Fruit fly (Drosophila melanogaster) whole organism, embryonic: Measurements from ENCODE around the gene Lnk.
A peak's percentile ranks its signal among the peaks of the same experiment; 100 is the strongest.

Experiments
- CG10267 ChIP-seq: fragments of 200-800 bp; sonication (Bioruptor generic); optimal IDR thresholded peaks from 2 replicates; lab custom pipeline; 2018; ENCODE audit warnings: missing biosample characterization, mild to moderate bottlenecking, missing genetic modification characterization, moderate library complexity
- CG13287 ChIP-seq: fragments of 200-800 bp; sonication (Bioruptor generic); IDR thresholded peaks from 2 replicates; pipeline ENCODE4 v1.3.6; 2022; ENCODE audit warnings: missing biosample characterization, missing genetic modification characterization; ENCODE audit not compliant: partially characterized antibody
- CG13894 ChIP-seq: fragments of 200-800 bp; sonication (Bioruptor generic); optimal IDR thresholded peaks from 3 replicates; lab custom pipeline; 2018; ENCODE audit warnings: missing biosample characterization, mild to moderate bottlenecking, missing genetic modification characterization, moderate library complexity
- CG15514 ChIP-seq: fragments of 200-800 bp; sonication (Bioruptor generic); optimal IDR thresholded peaks from 3 replicates; lab custom pipeline; 2017; ENCODE audit warnings: missing biosample characterization, missing genetic modification characterization, mild to moderate bottlenecking, moderate library complexity, missing genetic modification reagents
- CG17359 ChIP-seq: fragments of 200-800 bp; sonication (Bioruptor generic); optimal IDR thresholded peaks from 3 replicates; lab custom pipeline; 2018; ENCODE audit warnings: missing biosample characterization, mild to moderate bottlenecking, missing genetic modification characterization, moderate library complexity
- CG17912 ChIP-seq: fragments of 200-800 bp; sonication (Bioruptor generic); optimal IDR thresholded peaks from 2 replicates; lab custom pipeline; 2018; ENCODE audit warnings: missing biosample characterization, mild to moderate bottlenecking, missing genetic modification characterization
- CG2202 ChIP-seq: fragments of 200-800 bp; sonication (Bioruptor generic); optimal IDR thresholded peaks from 2 replicates; lab custom pipeline; 2018; ENCODE audit warnings: missing biosample characterization, mild to moderate bottlenecking, missing genetic modification characterization
- CG30431 ChIP-seq: fragments of 200-800 bp; sonication (Bioruptor generic); optimal IDR thresholded peaks from 2 replicates; lab custom pipeline; 2017; ENCODE audit warnings: missing biosample characterization, missing genetic modification characterization
- CG3065 ChIP-seq: fragments of 200-800 bp; sonication (Bioruptor generic); optimal IDR thresholded peaks from 2 replicates; lab custom pipeline; 2016; ENCODE audit warnings: missing biosample characterization, missing genetic modification characterization
- CG6683 ChIP-seq: fragments of 200-800 bp; sonication (Bioruptor generic); optimal IDR thresholded peaks from 2 replicates; lab custom pipeline; 2017; ENCODE audit warnings: missing biosample characterization, mild to moderate bottlenecking, missing genetic modification characterization, missing genetic modification reagents
- CG7928 ChIP-seq: fragments of 200-800 bp; sonication (Bioruptor generic); optimal IDR thresholded peaks from 2 replicates; lab custom pipeline; 2017; ENCODE audit warnings: missing biosample characterization, mild to moderate bottlenecking, missing genetic modification characterization
- CG8924 ChIP-seq: fragments of 200-800 bp; optimal IDR thresholded peaks from 3 replicates; lab custom pipeline; 2019; ENCODE audit warnings: missing biosample characterization, mild to moderate bottlenecking, missing genetic modification characterization, moderate library complexity
- Chrac-16 ChIP-seq: fragments of 200-800 bp; sonication (Bioruptor generic); optimal IDR thresholded peaks from 3 replicates; lab custom pipeline; 2016; ENCODE audit warnings: missing biosample characterization, missing genetic modification characterization
- CrebB ChIP-seq: fragments of 200-800 bp; sonication (Bioruptor generic); optimal IDR thresholded peaks from 3 replicates; lab custom pipeline; 2018; ENCODE audit warnings: missing biosample characterization, mild to moderate bottlenecking, missing genetic modification characterization
- Dll ChIP-seq: fragments of 200-800 bp; sonication (Bioruptor generic); IDR thresholded peaks from 4 replicates; pipeline ENCODE4 v1.3.6; 2022; ENCODE audit warnings: missing biosample characterization, missing genetic modification characterization; ENCODE audit not compliant: partially characterized antibody
- Ets65A ChIP-seq: fragments of 200-800 bp; sonication (Bioruptor generic); peaks from one replicate; lab custom pipeline; 2016; ENCODE audit warnings: missing biosample characterization, missing genetic modification characterization
- Ets97D ChIP-seq: fragments of 200-800 bp; sonication (Bioruptor generic); optimal IDR thresholded peaks from 3 replicates; lab custom pipeline; 2016; ENCODE audit warnings: missing biosample characterization, missing genetic modification characterization
- Gsc ChIP-seq: fragments of 200-800 bp; sonication (Bioruptor generic); IDR thresholded peaks from 2 replicates; pipeline ENCODE4 v1.3.6; 2022; ENCODE audit warnings: missing biosample characterization, missing genetic modification characterization
- H2.0 ChIP-seq: fragments of 200-800 bp; sonication (Bioruptor generic); IDR thresholded peaks from 2 replicates; pipeline ENCODE4 v1.3.6; 2022; ENCODE audit warnings: missing biosample characterization, missing genetic modification characterization
- Lhr ChIP-seq: fragments of 200-800 bp; sonication (Bioruptor generic); optimal IDR thresholded peaks from 3 replicates; lab custom pipeline; 2017; ENCODE audit warnings: mild to moderate bottlenecking, missing biosample characterization, missing genetic modification reagents, missing genetic modification characterization
- MBD-R2 ChIP-seq: fragments of 200-800 bp; sonication (Bioruptor generic); IDR thresholded peaks from 2 replicates; pipeline ENCODE4 v1.3.6; 2022; ENCODE audit warnings: missing biosample characterization, missing genetic modification characterization
- Med ChIP-seq: fragments of 200-800 bp; sonication (Bioruptor generic); peaks from one replicate; lab custom pipeline; 2016; ENCODE audit warnings: missing biosample characterization, missing genetic modification characterization, mild to moderate bottlenecking, inconsistent platforms, moderate library complexity
- NfI ChIP-seq: fragments of 200-800 bp; sonication (Bioruptor generic); optimal IDR thresholded peaks from 3 replicates; lab custom pipeline; 2018; ENCODE audit warnings: missing biosample characterization, mild to moderate bottlenecking, missing genetic modification characterization, moderate library complexity
- Pdp1 ChIP-seq, 2 experiments: fragments of 200-800 bp; sonication (Bioruptor generic); optimal IDR thresholded peaks; 3 replicates each; lab custom pipeline; 2016; ENCODE audit warnings: missing biosample characterization in 2 of 2, missing genetic modification characterization in 2 of 2, mild to moderate bottlenecking in 1 of 2, moderate library complexity in 1 of 2
- Rfx ChIP-seq: fragments of 200-800 bp; sonication (Bioruptor generic); IDR thresholded peaks from 2 replicates; pipeline ENCODE4 v1.3.6; 2022; ENCODE audit warnings: missing biosample characterization, missing genetic modification characterization
- Sox100B ChIP-seq: fragments of 200-800 bp; sonication (Bioruptor generic); optimal IDR thresholded peaks from 3 replicates; lab custom pipeline; 2018; ENCODE audit warnings: missing biosample characterization, mild to moderate bottlenecking, missing genetic modification characterization
- Sry-β ChIP-seq: fragments of 200-800 bp; sonication (Bioruptor generic); optimal IDR thresholded peaks from 2 replicates; lab custom pipeline; 2018; ENCODE audit warnings: missing biosample characterization, mild to moderate bottlenecking, missing genetic modification characterization, moderate library complexity
- Stat92E ChIP-seq, 3 experiments: fragments of >200 bp in 2 of 3; fragments of 200-800 bp in 1 of 3; sonication (Bioruptor generic) in 1 of 3; optimal IDR thresholded peaks; 2 replicates each; lab custom pipeline; 2017 to 2019; ENCODE audit warnings: missing biosample characterization in 3 of 3, missing genetic modification characterization in 3 of 3, mild to moderate bottlenecking in 1 of 3, moderate library complexity in 1 of 3
- ato ChIP-seq: fragments of 200-800 bp; sonication (Bioruptor generic); IDR thresholded peaks from 2 replicates; pipeline ENCODE4 v1.3.6; 2022; ENCODE audit warnings: missing biosample characterization, missing genetic modification characterization; ENCODE audit not compliant: partially characterized antibody
- crp ChIP-seq, 2 experiments: fragments of 200-800 bp; sonication (Bioruptor generic); optimal IDR thresholded peaks; 2 replicates in 1 of 2; 3 replicates in 1 of 2; lab custom pipeline; 2017; ENCODE audit warnings: missing biosample characterization in 2 of 2, missing genetic modification characterization in 2 of 2, mild to moderate bottlenecking in 1 of 2, moderate library complexity in 1 of 2
- dati ChIP-seq: fragments of 200-800 bp; sonication (Bioruptor generic); IDR thresholded peaks from 2 replicates; pipeline ENCODE4 v1.3.6; 2022; ENCODE audit warnings: missing biosample characterization, missing genetic modification characterization
- fd102C ChIP-seq: fragments of 200-800 bp; sonication (Bioruptor generic); optimal IDR thresholded peaks from 2 replicates; lab custom pipeline; 2018; ENCODE audit warnings: missing biosample characterization, mild to moderate bottlenecking, missing genetic modification characterization, moderate library complexity
- gem ChIP-seq: fragments of 200-800 bp; sonication (Bioruptor generic); optimal IDR thresholded peaks from 2 replicates; lab custom pipeline; 2019; ENCODE audit warnings: missing biosample characterization, mild to moderate bottlenecking, missing genetic modification characterization, moderate library complexity
- hbn ChIP-seq: fragments of 200-800 bp; sonication (Bioruptor generic); IDR thresholded peaks from 2 replicates; pipeline ENCODE4 v1.3.6; 2022; ENCODE audit warnings: missing biosample characterization, missing genetic modification characterization; ENCODE audit not compliant: partially characterized antibody
- hkb ChIP-seq, 2 experiments: fragments of 200-800 bp in 1 of 2; fragments of >200 bp in 1 of 2; sonication (Bioruptor generic) in 1 of 2; IDR thresholded peaks in 1 of 2; optimal IDR thresholded peaks in 1 of 2; 2 replicates each; pipeline versions ENCODE4 v1.3.6 to Lab custom; 2017 to 2022; ENCODE audit warnings: missing biosample characterization in 1 of 2, missing genetic modification characterization in 1 of 2
- hth ChIP-seq: fragments of >200 bp; optimal IDR thresholded peaks from 2 replicates; lab custom pipeline; 2017; ENCODE audit warnings: inconsistent platforms
- kay ChIP-seq: fragments of 200-800 bp; sonication (Bioruptor generic); optimal IDR thresholded peaks from 2 replicates; lab custom pipeline; 2016; ENCODE audit warnings: missing biosample characterization, missing genetic modification characterization
- knrl ChIP-seq: fragments of 200-800 bp; sonication (Bioruptor generic); IDR thresholded peaks from 3 replicates; pipeline ENCODE4 v1.3.6; 2022; ENCODE audit warnings: missing biosample characterization, missing genetic modification characterization; ENCODE audit not compliant: partially characterized antibody
- lov ChIP-seq, 2 experiments: fragments of 200-800 bp in 1 of 2; fragments of >200 bp in 1 of 2; sonication (Bioruptor generic) in 1 of 2; IDR thresholded peaks in 1 of 2; optimal IDR thresholded peaks in 1 of 2; 2 replicates in 1 of 2; 3 replicates in 1 of 2; pipeline versions ENCODE4 v1.3.6 to Lab custom; 2017 to 2022; ENCODE audit warnings: missing biosample characterization in 1 of 2, missing genetic modification characterization in 1 of 2
- oc ChIP-seq: fragments of 200-800 bp; sonication (Bioruptor generic); optimal IDR thresholded peaks from 2 replicates; lab custom pipeline; 2018; ENCODE audit warnings: missing biosample characterization, mild to moderate bottlenecking, missing genetic modification characterization, moderate library complexity
- phol ChIP-seq: fragments of 200-800 bp; sonication (Bioruptor generic); optimal IDR thresholded peaks from 3 replicates; lab custom pipeline; 2018; ENCODE audit warnings: missing biosample characterization, mild to moderate bottlenecking, missing genetic modification characterization, moderate library complexity
- psq ChIP-seq: fragments of 200-800 bp; sonication (Bioruptor generic); optimal IDR thresholded peaks from 2 replicates; lab custom pipeline; 2017; ENCODE audit warnings: missing biosample characterization, missing genetic modification characterization
- pzg ChIP-seq: fragments of 200-800 bp; sonication (Bioruptor generic); optimal IDR thresholded peaks from 3 replicates; lab custom pipeline; 2018; ENCODE audit warnings: missing biosample characterization, mild to moderate bottlenecking, missing genetic modification characterization, moderate library complexity
- repo ChIP-seq: fragments of 200-800 bp; sonication (Bioruptor generic); optimal IDR thresholded peaks from 2 replicates; lab custom pipeline; 2016; ENCODE audit warnings: missing biosample characterization, missing genetic modification characterization
- seq ChIP-seq: fragments of 200-800 bp; sonication (Bioruptor generic); IDR thresholded peaks from 2 replicates; pipeline ENCODE4 v1.3.6; 2022; ENCODE audit warnings: missing biosample characterization, missing genetic modification characterization
- zfh2 ChIP-seq: fragments of 200-800 bp; sonication (Bioruptor generic); optimal IDR thresholded peaks from 2 replicates; lab custom pipeline; 2016; ENCODE audit warnings: missing biosample characterization, missing genetic modification characterization

The Lnk gene

dm6 chr3R:25880971-25881809, 7.2 kb upstream of the Lnk start, which contains the start of gene Tsp96F (continued):
- TF ChIP-seq zfh2 (no peak), psq (GFP tag; lab: Kevin White, UChicago) (no peak), CG2202 (tag; lab: Kevin White, UChicago) (peak; percentile 21), Lhr (GFP tag; lab: Kevin White, UChicago) (peak; percentile 82), seq (GFP tag; lab: Robert Waterston, UW) (0 out of 2 replicates have a peak, but pooled peaks have one; percentile 10), CG3065 (no peak), Med (GFP tag; lab: Kevin White, UChicago) (peak; percentile 83), H2.0 (GFP tag; lab: Robert Waterston, UW) (no peak), Stat92E (GFP tag; optimal IDR thresholded peaks at IDR 0.05; lab: Kevin White, UChicago) (peak in 1 of 3 experiments; percentile 38), Sox100B (no peak), MBD-R2 (GFP tag; lab: Robert Waterston, UW) (peak; percentile 54), CrebB (no peak), pzg (GFP tag; lab: Kevin White, UChicago) (peak; percentile 96), Rfx (GFP tag; lab: Robert Waterston, UW) (peak; percentile 35; the same call in 1 of the 2 replicates), kay (GFP tag; lab: Kevin White, UChicago) (no peak), CG10267 (peak; percentile 32), CG8924 (tag; lab: Kevin White, UChicago) (no peak), repo (no peak), CG6683 (GFP tag; lab: Kevin White, UChicago) (no peak), CG17359 (tag; lab: Kevin White, UChicago) (peak; percentile 8), Ets65A (GFP tag; lab: Kevin White, UChicago) (no peak), phol (peak; percentile 22), oc (tag; lab: Kevin White, UChicago) (no peak), hkb (optimal IDR thresholded peaks at IDR 0.05; lab: Kevin White, UChicago) (no peak), hkb (GFP tag; IDR thresholded peaks at IDR 0.05; lab: Robert Waterston, UW) (no peak), Chrac-16 (GFP tag; lab: Kevin White, UChicago) (no peak), hth (no peak), CG13287 (peak; percentile 67), fd102C (GFP tag; lab: Kevin White, UChicago) (peak; percentile 14), CG7928 (GFP tag; lab: Kevin White, UChicago) (no peak), gem (tag; lab: Kevin White, UChicago) (no peak), hbn (GFP tag; lab: Robert Waterston, UW) (peak; percentile 30; the same call in 1 of the 2 replicates), CG15514 (GFP tag; lab: Kevin White, UChicago) (peak; percentile 71), Dll (GFP tag; lab: Robert Waterston, UW) (peak; percentile 68; the same call in 3 of the 4 replicates), ato (GFP tag; lab: Robert Waterston, UW) (peak; percentile 13; the same call in 1 of the 2 replicates), CG30431 (no peak), dati (GFP tag; lab: Robert Waterston, UW) (no peak), Sry-β (GFP tag; lab: Kevin White, UChicago) (no peak), CG13894 (no peak), crp (GFP tag; optimal IDR thresholded peaks at IDR 0.05; lab: Kevin White, UChicago) (no peak), Pdp1 (GFP tag; optimal IDR thresholded peaks at IDR 0.05; lab: Kevin White, UChicago) (peak in 1 of 2 experiments; percentile 97), knrl (no peak; the same call in 1 of the 3 replicates), Gsc (GFP tag; lab: Robert Waterston, UW) (no peak), NfI (GFP tag; lab: Kevin White, UChicago) (peak; percentile 3), lov (optimal IDR thresholded peaks at IDR 0.05; lab: Kevin White, UChicago) (no peak), lov (GFP tag; IDR thresholded peaks at IDR 0.05; lab: Robert Waterston, UW) (no peak), CG17912 (GFP tag; lab: Kevin White, UChicago) (peak; percentile 6), Ets97D (peak; percentile 74)
